Worm (Caenorhabditis elegans): ENCODE measurements around the gene pmk-3.

The pmk-3 gene

ce11 chrIV:8171376-8171775 lies 32.4 kb downstream of the pmk-3 start:
- TF ChIP-seq blmp-1 (tag; optimal IDR thresholded peaks at IDR 0.05) (peak; percentile 7), lin-14 (GFP tag; optimal IDR thresholded peaks at IDR 0.05) (peak; percentile 51), nhr-85 (tag) (peak; percentile 75), swsn-7 (tag; optimal IDR thresholded peaks at IDR 0.05) (no peak)

DNA sequence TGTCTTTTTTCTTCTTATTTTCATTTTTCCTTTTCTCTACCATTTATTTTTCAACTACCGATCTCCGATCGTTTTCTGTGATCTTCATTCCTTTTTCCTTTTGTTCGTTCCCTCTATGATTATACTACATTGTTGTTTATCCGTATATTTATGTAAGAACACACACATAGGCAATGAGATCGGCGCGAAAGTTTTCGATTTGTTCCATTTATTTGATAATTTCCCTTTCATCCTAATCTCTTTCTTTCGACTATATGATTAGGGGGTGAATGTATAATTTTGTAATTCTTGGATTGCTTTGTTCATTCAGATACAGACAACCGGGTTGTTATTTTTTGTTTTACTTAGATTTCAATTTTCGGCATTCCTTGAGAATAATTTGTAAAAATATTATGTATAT lies 34.6 kb downstream of the pmk-3 start:
- TF ChIP-seq blmp-1 (tag; optimal IDR thresholded peaks at IDR 0.05) (peak; percentile 85), skn-1 (tag; optimal IDR thresholded peaks at IDR 0.05) (no peak), ceh-82 (tag; optimal IDR thresholded peaks at IDR 0.05) (no peak), ceh-8 (GFP tag; optimal IDR thresholded peaks at IDR 0.05) (no peak), grh-1 (GFP tag; IDR thresholded peaks at IDR 0.05) (no peak), efl-1 (optimal IDR thresholded peaks at IDR 0.05) (no peak), efl-1 (GFP tag; optimal IDR thresholded peaks at IDR 0.05 in 1 of 2) (peak in 1 of 2 experiments; percentile 18), ceh-63 (GFP tag; optimal IDR thresholded peaks at IDR 0.05) (no peak), hlh-17 (GFP tag; optimal IDR thresholded peaks at IDR 0.05; ENCODE audit: borderline replicate concordance) (no peak), zip-4 (GFP tag; optimal IDR thresholded peaks at IDR 0.05) (no peak), ces-1 (GFP tag; optimal IDR thresholded peaks at IDR 0.05) (no peak), nhr-19 (GFP tag; conservative IDR thresholded peaks at IDR 0.05) (no peak)

DNA sequence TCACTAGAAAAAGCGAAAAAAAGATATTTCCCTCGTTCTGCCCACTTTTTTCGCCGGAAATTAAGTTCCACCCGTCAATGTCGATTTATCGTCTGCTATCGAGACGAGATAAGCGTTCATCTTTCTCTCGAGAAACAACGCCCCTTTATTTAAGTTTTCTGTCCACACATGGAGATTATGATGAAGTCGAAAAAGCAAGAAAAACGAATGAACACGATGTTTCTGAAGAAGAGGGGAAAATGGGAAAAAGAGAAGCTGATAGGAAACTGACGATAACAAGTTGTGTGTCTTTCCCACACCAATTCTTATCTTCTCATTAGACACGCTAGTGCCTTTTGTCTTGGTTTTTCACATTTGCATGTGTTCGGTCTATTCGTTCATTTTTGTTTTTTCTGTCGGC lies 35.8 kb downstream of the pmk-3 start:
- TF ChIP-seq lin-13 (GFP tag; optimal IDR thresholded peaks at IDR 0.05) (no peak), xbp-1 (tag; optimal IDR thresholded peaks at IDR 0.05) (no peak), elt-3 (tag; optimal IDR thresholded peaks at IDR 0.05) (peak in 1 of 6 experiments; percentile 12), blmp-1 (tag; optimal IDR thresholded peaks at IDR 0.05) (peak; percentile 83), mep-1 (tag; optimal IDR thresholded peaks at IDR 0.05) (no peak), elt-2 (tag; optimal IDR thresholded peaks at IDR 0.05) (peak; percentile 13), lin-14 (GFP tag; optimal IDR thresholded peaks at IDR 0.05) (peak; percentile 45), ceh-63 (GFP tag; optimal IDR thresholded peaks at IDR 0.05) (no peak), efl-1 (optimal IDR thresholded peaks at IDR 0.05) (no peak), efl-1 (GFP tag; optimal IDR thresholded peaks at IDR 0.05 in 1 of 2) (no peak), ets-5 (GFP tag; IDR thresholded peaks at IDR 0.05) (no peak)

- TF ChIP-seq unc-30 (tag; optimal IDR thresholded peaks at IDR 0.05) (no peak), zag-1 (tag; optimal IDR thresholded peaks at IDR 0.05) (no peak), unc-62 (GFP tag; optimal IDR thresholded peaks at IDR 0.05) (no peak), lin-14 (GFP tag; optimal IDR thresholded peaks at IDR 0.05) (peak; percentile 33), alr-1 (tag; optimal IDR thresholded peaks at IDR 0.05; ENCODE audit: borderline replicate concordance) (no peak), nhr-85 (tag) (peak; percentile 63), nhr-77 (tag; optimal IDR thresholded peaks at IDR 0.05) (no peak), mab-9 (GFP tag; IDR thresholded peaks at IDR 0.05) (no peak)
These were observed 36.9 kb downstream of the pmk-3 start, which contains the start of gene pct-1 for ce11 chrIV:8175686-8176532. pct-1 (plus strand) TSS chrIV:8176482.

DNA sequence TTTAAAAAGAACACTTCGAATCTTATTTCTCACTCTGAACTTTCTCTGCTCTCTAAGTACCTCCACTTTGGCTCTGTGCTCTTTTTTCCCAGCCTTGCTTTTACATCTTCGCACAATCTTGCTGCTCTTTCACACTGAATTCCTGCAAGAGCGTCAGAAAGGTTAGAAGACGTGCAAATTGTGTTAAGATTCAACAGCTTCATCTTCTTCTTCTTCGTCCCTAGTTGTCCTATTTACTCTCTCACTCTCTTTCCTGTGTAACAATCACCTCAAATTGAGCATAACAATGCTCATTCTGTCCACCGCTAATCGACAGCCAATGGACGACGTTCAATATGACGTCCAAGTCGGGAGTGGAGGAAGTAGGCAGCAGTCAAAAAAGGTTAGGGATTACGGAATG lies 42.4 kb downstream of the pmk-3 start:
- TF ChIP-seq fkh-10 (GFP tag; optimal IDR thresholded peaks at IDR 0.05) (peak; percentile 65), ztf-4 (tag; optimal IDR thresholded peaks at IDR 0.05) (no peak)

DNA sequence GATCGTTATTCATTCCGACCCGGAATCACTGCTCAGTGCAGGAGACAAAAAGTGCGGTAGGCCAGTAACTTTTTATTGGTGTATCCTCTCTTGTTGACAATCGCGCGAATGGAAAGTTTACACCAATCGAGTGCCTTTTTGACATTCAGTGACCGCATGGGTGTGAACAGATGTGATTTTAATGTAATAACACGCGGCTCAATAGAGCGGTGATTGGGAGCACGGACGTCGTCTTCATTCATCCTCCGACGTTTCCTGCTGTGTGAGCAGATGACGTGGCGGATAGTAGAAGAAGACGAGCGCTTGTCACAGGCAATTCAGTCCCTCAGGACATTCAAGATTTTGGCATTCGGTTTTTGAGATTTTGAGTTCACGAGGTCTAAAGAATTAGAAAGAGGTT lies 43.5 kb downstream of the pmk-3 start:
- TF ChIP-seq mab-9 (GFP tag; IDR thresholded peaks at IDR 0.05) (no peak), fkh-10 (GFP tag; optimal IDR thresholded peaks at IDR 0.05) (peak; percentile 56), lin-14 (GFP tag; optimal IDR thresholded peaks at IDR 0.05) (peak; percentile 5), efl-1 (optimal IDR thresholded peaks at IDR 0.05) (no peak), efl-1 (GFP tag; optimal IDR thresholded peaks at IDR 0.05 in 1 of 2) (no peak), aly-2 (tag; optimal IDR thresholded peaks at IDR 0.05) (no peak)

All from whole organism, L1 larva.